Fruit fly (Drosophila melanogaster) whole organism, embryonic: ENCODE measurements around the gene Pink1.

Source experiments
- CG1024 ChIP-seq: fragments of 200-800 bp; sonication (Bioruptor generic); IDR thresholded peaks from 2 replicates; pipeline ENCODE4 v1.3.6; 2022; ENCODE audit warnings: missing biosample characterization, missing genetic modification characterization
- CG12071 ChIP-seq: fragments of 200-800 bp; sonication (Bioruptor generic); optimal IDR thresholded peaks from 3 replicates; lab custom pipeline; 2018; ENCODE audit warnings: missing biosample characterization, mild to moderate bottlenecking, missing genetic modification characterization
- CG12769 ChIP-seq: fragments of 200-800 bp; sonication (Bioruptor generic); optimal IDR thresholded peaks from 2 replicates; lab custom pipeline; 2019; ENCODE audit warnings: missing biosample characterization, mild to moderate bottlenecking, missing genetic modification characterization, moderate library complexity
- CG14050 ChIP-seq: fragments of 200-800 bp; sonication (Bioruptor generic); IDR thresholded peaks from 3 replicates; pipeline ENCODE4 v1.3.6; 2022; ENCODE audit warnings: missing biosample characterization, missing genetic modification characterization
- CG14441 ChIP-seq: fragments of 200-800 bp; sonication (Bioruptor generic); IDR thresholded peaks from 2 replicates; pipeline ENCODE4 v1.3.6; 2022; ENCODE audit warnings: missing biosample characterization, missing genetic modification characterization
- CG17359 ChIP-seq: fragments of 200-800 bp; sonication (Bioruptor generic); optimal IDR thresholded peaks from 3 replicates; lab custom pipeline; 2018; ENCODE audit warnings: missing biosample characterization, mild to moderate bottlenecking, missing genetic modification characterization, moderate library complexity
- CG34422 ChIP-seq: fragments of 200-800 bp; sonication (Bioruptor generic); IDR thresholded peaks from 3 replicates; pipeline ENCODE4 v1.3.6; 2022; ENCODE audit warnings: missing biosample characterization, missing genetic modification characterization
- CG3838 ChIP-seq: fragments of 200-800 bp; sonication (Bioruptor generic); optimal IDR thresholded peaks from 3 replicates; lab custom pipeline; 2016; ENCODE audit warnings: missing biosample characterization, missing genetic modification characterization
- CG6765 ChIP-seq: fragments of 200-800 bp; sonication (Bioruptor generic); optimal IDR thresholded peaks from 3 replicates; lab custom pipeline; 2017; ENCODE audit warnings: missing biosample characterization, mild to moderate bottlenecking, missing genetic modification characterization
- CG8281 ChIP-seq: fragments of 200-800 bp; sonication (Bioruptor generic); optimal IDR thresholded peaks from 2 replicates; lab custom pipeline; 2018; ENCODE audit warnings: missing biosample characterization, mild to moderate bottlenecking, missing genetic modification characterization, moderate library complexity
- Doc2 ChIP-seq: fragments of 200-800 bp; sonication (Bioruptor generic); IDR thresholded peaks from 2 replicates; pipeline ENCODE4 v1.3.6; 2022; ENCODE audit warnings: missing biosample characterization, missing genetic modification characterization
- H15 ChIP-seq: fragments of 200-800 bp; sonication (Bioruptor generic); IDR thresholded peaks from 3 replicates; pipeline ENCODE4 v1.3.6; 2022; ENCODE audit warnings: missing biosample characterization, missing genetic modification characterization
- HHEX ChIP-seq: fragments of 200-800 bp; sonication (Bioruptor generic); optimal IDR thresholded peaks from 3 replicates; lab custom pipeline; 2017; ENCODE audit warnings: missing biosample characterization, mild to moderate bottlenecking, missing genetic modification characterization, missing genetic modification reagents
- HmgD ChIP-seq: fragments of 200-800 bp; sonication (Bioruptor generic); optimal IDR thresholded peaks from 3 replicates; lab custom pipeline; 2016; ENCODE audit warnings: missing biosample characterization, missing genetic modification characterization
- Hmr ChIP-seq: fragments of 200-800 bp; sonication (Bioruptor generic); optimal IDR thresholded peaks from 3 replicates; lab custom pipeline; 2017; ENCODE audit warnings: mild to moderate bottlenecking, missing biosample characterization, missing genetic modification reagents, missing genetic modification characterization
- Kr ChIP-seq: fragments of 200-800 bp; sonication (Bioruptor generic); optimal IDR thresholded peaks from 2 replicates; lab custom pipeline; 2017; ENCODE audit warnings: missing biosample characterization, mild to moderate bottlenecking, missing genetic modification characterization
- Med ChIP-seq: fragments of 200-800 bp; sonication (Bioruptor generic); peaks from one replicate; lab custom pipeline; 2016; ENCODE audit warnings: missing biosample characterization, missing genetic modification characterization, mild to moderate bottlenecking, inconsistent platforms, moderate library complexity
- Mrtf ChIP-seq: fragments of 200-800 bp; sonication (Bioruptor generic); IDR thresholded peaks from 3 replicates; pipeline ENCODE4 v1.3.6; 2022; ENCODE audit warnings: missing biosample characterization, missing genetic modification characterization
- Nf-YA ChIP-seq: fragments of 200-800 bp; sonication (Bioruptor generic); IDR thresholded peaks from 2 replicates; pipeline ENCODE4 v1.3.6; 2022; ENCODE audit warnings: missing biosample characterization, missing genetic modification characterization
- Pdp1 ChIP-seq, 2 experiments: fragments of 200-800 bp; sonication (Bioruptor generic); optimal IDR thresholded peaks; 3 replicates each; lab custom pipeline; 2016; ENCODE audit warnings: missing biosample characterization in 2 of 2, missing genetic modification characterization in 2 of 2, mild to moderate bottlenecking in 1 of 2, moderate library complexity in 1 of 2
- Ptx1 ChIP-seq: fragments of 200-800 bp; sonication (Bioruptor generic); IDR thresholded peaks from 2 replicates; pipeline ENCODE4 v1.3.6; 2022; ENCODE audit warnings: missing biosample characterization, missing genetic modification characterization
- Trl ChIP-seq, 3 experiments: fragments of >200 bp in 2 of 3; fragments of 200-800 bp in 1 of 3; sonication (Bioruptor generic) in 1 of 3; optimal IDR thresholded peaks; 2 replicates in 1 of 3; 3 replicates in 2 of 3; lab custom pipeline; 2016 to 2017; ENCODE audit warnings: missing biosample characterization in 1 of 3, missing genetic modification characterization in 1 of 3
- cg ChIP-seq: fragments of 200-800 bp; sonication (Bioruptor generic); optimal IDR thresholded peaks from 3 replicates; lab custom pipeline; 2019; ENCODE audit warnings: missing biosample characterization, mild to moderate bottlenecking, missing genetic modification characterization, moderate library complexity
- chinmo ChIP-seq: fragments of 200-800 bp; sonication (Bioruptor generic); IDR thresholded peaks from 4 replicates; pipeline ENCODE4 v1.3.6; 2022; ENCODE audit warnings: missing biosample characterization, missing genetic modification characterization; ENCODE audit not compliant: partially characterized antibody
- danr ChIP-seq: fragments of 200-800 bp; sonication (Bioruptor generic); IDR thresholded peaks from 2 replicates; pipeline ENCODE4 v1.3.6; 2022; ENCODE audit warnings: missing biosample characterization, missing genetic modification characterization
- dysf ChIP-seq: fragments of 200-800 bp; sonication (Bioruptor generic); IDR thresholded peaks from 3 replicates; pipeline ENCODE4 v1.3.6; 2022; ENCODE audit warnings: missing biosample characterization, missing genetic modification characterization
- eve ChIP-seq, 2 experiments: fragments of >200 bp; optimal IDR thresholded peaks; 2 replicates each; lab custom pipeline; 2017; ENCODE audit warnings: missing biosample characterization in 2 of 2, missing genetic modification characterization in 2 of 2
- exex ChIP-seq: fragments of 200-800 bp; sonication (Bioruptor generic); optimal IDR thresholded peaks from 4 replicates; lab custom pipeline; 2018; ENCODE audit warnings: missing biosample characterization, mild to moderate bottlenecking, missing genetic modification characterization, moderate library complexity
- grn ChIP-seq: fragments of 200-800 bp; sonication (Bioruptor generic); optimal IDR thresholded peaks from 3 replicates; lab custom pipeline; 2017; ENCODE audit warnings: missing biosample characterization, missing genetic modification characterization
- hkb ChIP-seq, 2 experiments: fragments of 200-800 bp in 1 of 2; fragments of >200 bp in 1 of 2; sonication (Bioruptor generic) in 1 of 2; IDR thresholded peaks in 1 of 2; optimal IDR thresholded peaks in 1 of 2; 2 replicates each; pipeline versions ENCODE4 v1.3.6 to Lab custom; 2017 to 2022; ENCODE audit warnings: missing biosample characterization in 1 of 2, missing genetic modification characterization in 1 of 2
- klu ChIP-seq: fragments of 200-800 bp; sonication (Bioruptor generic); IDR thresholded peaks from 2 replicates; pipeline ENCODE4 v1.3.6; 2022; ENCODE audit warnings: missing biosample characterization, missing genetic modification characterization
- mirr ChIP-seq: fragments of 200-800 bp; sonication (Bioruptor generic); optimal IDR thresholded peaks from 3 replicates; lab custom pipeline; 2018; ENCODE audit warnings: missing biosample characterization, mild to moderate bottlenecking, missing genetic modification characterization
- nom ChIP-seq: fragments of 200-800 bp; sonication (Bioruptor generic); optimal IDR thresholded peaks from 2 replicates; lab custom pipeline; 2017; ENCODE audit warnings: missing biosample characterization, missing genetic modification characterization, mild to moderate bottlenecking, moderate library complexity, missing genetic modification reagents
- oc ChIP-seq: fragments of 200-800 bp; sonication (Bioruptor generic); optimal IDR thresholded peaks from 2 replicates; lab custom pipeline; 2018; ENCODE audit warnings: missing biosample characterization, mild to moderate bottlenecking, missing genetic modification characterization, moderate library complexity
- odd ChIP-seq: fragments of 200-800 bp; sonication (Bioruptor generic); optimal IDR thresholded peaks from 2 replicates; lab custom pipeline; 2017; ENCODE audit warnings: missing biosample characterization, mild to moderate bottlenecking, missing genetic modification characterization
- pita ChIP-seq: fragments of 200-800 bp; sonication (Bioruptor generic); optimal IDR thresholded peaks from 2 replicates; lab custom pipeline; 2017; ENCODE audit warnings: missing biosample characterization, mild to moderate bottlenecking, missing genetic modification characterization
- sd ChIP-seq: fragments of 200-800 bp; sonication (Bioruptor generic); optimal IDR thresholded peaks from 3 replicates; lab custom pipeline; 2018; ENCODE audit warnings: missing biosample characterization, mild to moderate bottlenecking, missing genetic modification characterization, moderate library complexity
- sens ChIP-seq: fragments of 200-800 bp; sonication (Bioruptor generic); peaks from one replicate; lab custom pipeline; 2016; ENCODE audit warnings: missing biosample characterization, missing genetic modification characterization
- sug ChIP-seq: fragments of 200-800 bp; optimal IDR thresholded peaks from 2 replicates; lab custom pipeline; 2019; ENCODE audit warnings: missing biosample characterization, mild to moderate bottlenecking, missing genetic modification characterization, moderate library complexity
- trem ChIP-seq: fragments of 200-800 bp; optimal IDR thresholded peaks from 3 replicates; lab custom pipeline; 2019; ENCODE audit warnings: missing biosample characterization, mild to moderate bottlenecking, missing genetic modification characterization, moderate library complexity
- tx ChIP-seq: fragments of 200-800 bp; sonication (Bioruptor generic); optimal IDR thresholded peaks from 2 replicates; lab custom pipeline; 2016; ENCODE audit warnings: missing biosample characterization, missing genetic modification characterization
- zen ChIP-seq: fragments of 200-800 bp; sonication (Bioruptor generic); optimal IDR thresholded peaks from 3 replicates; lab custom pipeline; 2018; ENCODE audit warnings: missing biosample characterization, mild to moderate bottlenecking, missing genetic modification characterization, moderate library complexity

Pink1 gene

dm6 chrX:6661880-6662279 lies 21.7 kb upstream of the Pink1 start:
- TF ChIP-seq Nf-YA (GFP tag; lab: Robert Waterston, UW): 0 out of 2 replicates have a peak, but pooled peaks have one; percentile 11
- TF ChIP-seq H15 (GFP tag; lab: Robert Waterston, UW): 0 out of 3 replicates have a peak, but pooled peaks have one; percentile 8
- 0 out of 4 replicates have a peak, but pooled peaks have one; percentile 2 for TF ChIP-seq chinmo (GFP tag; lab: Robert Waterston, UW)
- TF ChIP-seq dysf (GFP tag; lab: Robert Waterston, UW): peak; percentile 16; the same call in 1 of the 3 replicates
- peak; percentile 73 for TF ChIP-seq sens (GFP tag; lab: Kevin White, UChicago)
- TF ChIP-seq Ptx1 (GFP tag; lab: Robert Waterston, UW): no peak
- TF ChIP-seq Mrtf (GFP tag; lab: Robert Waterston, UW): no peak
- peak; percentile 5 for TF ChIP-seq CG17359 (tag; lab: Kevin White, UChicago)
- TF ChIP-seq cg (GFP tag; lab: Kevin White, UChicago): peak; percentile 45
- no peak for TF ChIP-seq Doc2 (GFP tag; lab: Robert Waterston, UW)
- no peak for TF ChIP-seq odd (GFP tag; lab: Kevin White, UChicago)
- TF ChIP-seq oc (tag; lab: Kevin White, UChicago): no peak
- TF ChIP-seq Kr: no peak
- no peak for TF ChIP-seq CG8281 (tag; lab: Kevin White, UChicago)
- peak; percentile 17 for TF ChIP-seq CG12769 (tag; lab: Kevin White, UChicago)
- TF ChIP-seq Hmr (GFP tag; lab: Kevin White, UChicago): no peak
- peak; percentile 3 for TF ChIP-seq nom (GFP tag; lab: Kevin White, UChicago)
- no peak for TF ChIP-seq HmgD (GFP tag; lab: Kevin White, UChicago)
- TF ChIP-seq Pdp1 (GFP tag; optimal IDR thresholded peaks at IDR 0.05; lab: Kevin White, UChicago): peak in 1 of 2 experiments; percentile 51
- peak; percentile 43; the same call in 1 of the 2 replicates for TF ChIP-seq CG14441 (GFP tag; lab: Robert Waterston, UW)
- 0 out of 3 replicates have a peak, but pooled peaks have one; percentile 9 for TF ChIP-seq CG34422 (GFP tag; lab: Robert Waterston, UW)
- no peak for TF ChIP-seq CG6765 (GFP tag; lab: Kevin White, UChicago)

- TF ChIP-seq mirr (GFP tag; lab: Kevin White, UChicago) (peak; percentile 10), cg (GFP tag; lab: Kevin White, UChicago) (peak; percentile 56), CG14050 (GFP tag; lab: Robert Waterston, UW) (no peak), tx (GFP tag; lab: Kevin White, UChicago) (no peak), sd (tag; lab: Kevin White, UChicago) (peak; percentile 4), Med (GFP tag; lab: Kevin White, UChicago) (no peak), CG1024 (no peak), zen (tag; lab: Kevin White, UChicago) (no peak), trem (no peak), exex (tag; lab: Kevin White, UChicago) (peak; percentile 89), eve (GFP tag; optimal IDR thresholded peaks at IDR 0.05; lab: Kevin White, UChicago) (peak in 1 of 2 experiments; percentile 29), hkb (optimal IDR thresholded peaks at IDR 0.05; lab: Kevin White, UChicago) (no peak), hkb (GFP tag; IDR thresholded peaks at IDR 0.05; lab: Robert Waterston, UW) (no peak), Pdp1 (GFP tag; optimal IDR thresholded peaks at IDR 0.05; lab: Kevin White, UChicago) (peak in 1 of 2 experiments; percentile 92), CG3838 (GFP tag; lab: Kevin White, UChicago) (no peak), danr (GFP tag; lab: Robert Waterston, UW) (no peak), sug (tag; lab: Kevin White, UChicago) (peak; percentile 54), HHEX (no peak), grn (GFP tag; lab: Kevin White, UChicago) (peak; percentile 87), klu (GFP tag; lab: Robert Waterston, UW) (no peak), Trl (optimal IDR thresholded peaks at IDR 0.05; lab: Kevin White, UChicago) (peak in 1 of 2 experiments; percentile 24), Trl (GFP tag; optimal IDR thresholded peaks at IDR 0.05; lab: Kevin White, UChicago) (no peak), pita (no peak), CG12071 (no peak)
Observed at dm6 chrX:6662378-6662777, 21.2 kb upstream of the Pink1 start.
